Worm (Caenorhabditis elegans): ENCODE data around the gene srz-25.

DNA sequence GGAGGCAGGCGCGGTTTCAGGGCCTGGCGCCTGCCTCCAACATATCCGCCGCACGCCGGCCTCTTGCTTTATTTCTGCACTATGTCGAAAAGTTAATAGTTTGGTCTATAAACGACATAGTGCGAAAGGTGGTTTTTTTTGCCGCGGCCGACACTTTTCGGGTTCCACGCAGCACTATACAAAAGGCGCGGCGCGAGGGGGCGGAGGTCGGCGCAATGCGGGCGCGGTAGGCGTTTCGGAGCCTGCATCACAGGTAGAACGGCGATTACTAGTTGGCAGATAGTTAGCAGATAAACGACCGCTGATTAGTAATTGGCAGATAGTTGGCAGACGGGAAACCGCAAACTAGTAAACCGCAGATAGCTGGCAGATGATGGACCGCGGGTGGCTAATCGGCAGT is 27.6 kb upstream of the srz-25 start:
- TF ChIP-seq ama-1 (optimal IDR thresholded peaks at IDR 0.05), result no peak
- no peak for TF ChIP-seq flt-1 (GFP tag; IDR thresholded peaks at IDR 0.05)
- no peak for TF ChIP-seq tra-4 (tag; optimal IDR thresholded peaks at IDR 0.05)
- no peak for TF ChIP-seq tbx-37 (GFP tag; conservative IDR thresholded peaks at IDR 0.05)
- TF ChIP-seq hnd-1 (tag; optimal IDR thresholded peaks at IDR 0.05), result no peak
- no peak for TF ChIP-seq ceh-36 (tag; optimal IDR thresholded peaks at IDR 0.05)
